Fruit fly (Drosophila melanogaster): Measurements from ENCODE around the gene pins.

pins gene

DNA sequence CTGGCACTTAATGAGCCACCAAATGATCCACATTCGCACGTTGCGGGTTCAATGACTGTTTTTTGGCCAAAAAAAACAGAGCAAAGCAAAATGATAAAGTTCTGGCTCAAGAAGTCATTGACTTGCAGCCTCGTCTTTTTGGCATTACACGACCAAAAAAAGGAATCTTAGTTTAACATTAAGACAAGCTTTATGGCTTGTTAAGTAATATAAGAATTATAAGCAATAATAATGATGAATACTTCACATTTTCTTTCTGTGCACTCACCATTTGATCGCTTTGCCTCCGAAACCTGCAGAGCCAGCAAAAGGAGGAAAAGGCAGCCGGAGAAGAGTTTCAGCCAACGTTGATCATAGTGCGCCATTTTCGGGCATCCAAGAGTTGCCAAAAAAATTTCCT is 10.5 kb downstream of the pins start:
- TF ChIP-seq Snoo (tag; optimal IDR thresholded peaks at IDR 0.05) (peak; percentile 1), CG8301 (tag; optimal IDR thresholded peaks at IDR 0.05) (no peak), gl (tag; optimal IDR thresholded peaks at IDR 0.05) (no peak)

dm6 chr3R:27593580-27594187 is 11.0 kb downstream of the pins start:
- TF ChIP-seq CG8301 (tag; optimal IDR thresholded peaks at IDR 0.05) (no peak), fd96Ca (GFP tag; IDR thresholded peaks at IDR 0.05) (no peak), D1 (tag; optimal IDR thresholded peaks at IDR 0.05) (no peak), Pif1A (GFP tag; optimal IDR thresholded peaks at IDR 0.05) (no peak), CG32121 (GFP tag; IDR thresholded peaks at IDR 0.05) (no peak), CG15710 (tag; optimal IDR thresholded peaks at IDR 0.05) (no peak), CG4496 (GFP tag; IDR thresholded peaks at IDR 0.05) (no peak), gl (tag; optimal IDR thresholded peaks at IDR 0.05) (no peak), Ets98B (GFP tag; IDR thresholded peaks at IDR 0.05) (no peak), CG10348 (GFP tag; IDR thresholded peaks at IDR 0.05) (no peak), CG13204 (GFP tag; optimal IDR thresholded peaks at IDR 0.05) (no peak), EcR (GFP tag; optimal IDR thresholded peaks at IDR 0.05) (no peak), CG12605 (GFP tag; IDR thresholded peaks at IDR 0.05) (no peak)

DNA sequence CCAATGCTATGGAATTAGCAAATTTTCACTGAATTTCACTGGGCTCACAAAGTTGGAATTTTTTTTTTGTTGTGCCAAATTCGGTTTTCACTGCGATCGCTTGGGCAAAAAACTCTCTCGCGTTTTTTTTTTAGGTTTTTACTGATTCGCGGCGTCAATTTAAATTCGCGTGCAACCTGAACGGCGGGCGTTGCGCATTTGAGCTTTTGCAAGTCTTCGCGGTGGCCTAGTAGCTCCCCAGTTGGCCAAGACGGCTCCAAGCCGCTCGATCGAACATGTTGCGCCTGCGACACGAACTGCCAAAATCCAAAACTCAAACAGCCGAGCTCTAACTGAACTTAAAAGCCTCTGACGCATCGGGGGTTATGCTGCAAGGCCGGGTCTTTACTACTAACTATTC is 13.3 kb downstream of the pins start, which contains the start of gene CG5639:
Gene CG5639 (minus strand): TSS at position 152 of the 400 bp plus-strand sequence.
- no peak for TF ChIP-seq CG8301 (tag; optimal IDR thresholded peaks at IDR 0.05)

dm6 chr3R:27597258-27597657 is 14.6 kb downstream of the pins start:
- TF ChIP-seq gl (tag; optimal IDR thresholded peaks at IDR 0.05) (no peak), CG34367 (tag; optimal IDR thresholded peaks at IDR 0.05) (no peak), Snoo (tag; optimal IDR thresholded peaks at IDR 0.05) (peak; percentile 39)

- TF ChIP-seq CG17806 (tag; optimal IDR thresholded peaks at IDR 0.05) (no peak), CG14655 (GFP tag; optimal IDR thresholded peaks at IDR 0.05) (peak; percentile 26), CG32121 (GFP tag; IDR thresholded peaks at IDR 0.05) (peak; percentile 34; the same call in 1 of the 2 replicates), CG8301 (tag; optimal IDR thresholded peaks at IDR 0.05) (peak; percentile 12), CG9948 (tag; optimal IDR thresholded peaks at IDR 0.05) (no peak), fd96Ca (GFP tag; IDR thresholded peaks at IDR 0.05) (peak; percentile 48; the same call in 1 of the 3 replicates), EcR (GFP tag; optimal IDR thresholded peaks at IDR 0.05) (peak; percentile 51), CG15710 (tag; optimal IDR thresholded peaks at IDR 0.05) (no peak), CG34367 (tag; optimal IDR thresholded peaks at IDR 0.05) (no peak), CG10348 (GFP tag; IDR thresholded peaks at IDR 0.05) (no peak), rn (GFP tag; IDR thresholded peaks at IDR 0.05) (no peak), gl (tag; optimal IDR thresholded peaks at IDR 0.05) (peak; percentile 48), Pif1A (GFP tag; optimal IDR thresholded peaks at IDR 0.05) (no peak), Ets98B (GFP tag; IDR thresholded peaks at IDR 0.05) (peak; percentile 27; the same call in 1 of the 2 replicates), CG13204 (GFP tag; optimal IDR thresholded peaks at IDR 0.05) (no peak), CG4496 (GFP tag; IDR thresholded peaks at IDR 0.05) (peak; percentile 46; the same call in 1 of the 3 replicates), Snoo (tag; optimal IDR thresholded peaks at IDR 0.05) (no peak)
Observed at dm6 chr3R:27603671-27604070, 21.0 kb downstream of the pins start.

DNA sequence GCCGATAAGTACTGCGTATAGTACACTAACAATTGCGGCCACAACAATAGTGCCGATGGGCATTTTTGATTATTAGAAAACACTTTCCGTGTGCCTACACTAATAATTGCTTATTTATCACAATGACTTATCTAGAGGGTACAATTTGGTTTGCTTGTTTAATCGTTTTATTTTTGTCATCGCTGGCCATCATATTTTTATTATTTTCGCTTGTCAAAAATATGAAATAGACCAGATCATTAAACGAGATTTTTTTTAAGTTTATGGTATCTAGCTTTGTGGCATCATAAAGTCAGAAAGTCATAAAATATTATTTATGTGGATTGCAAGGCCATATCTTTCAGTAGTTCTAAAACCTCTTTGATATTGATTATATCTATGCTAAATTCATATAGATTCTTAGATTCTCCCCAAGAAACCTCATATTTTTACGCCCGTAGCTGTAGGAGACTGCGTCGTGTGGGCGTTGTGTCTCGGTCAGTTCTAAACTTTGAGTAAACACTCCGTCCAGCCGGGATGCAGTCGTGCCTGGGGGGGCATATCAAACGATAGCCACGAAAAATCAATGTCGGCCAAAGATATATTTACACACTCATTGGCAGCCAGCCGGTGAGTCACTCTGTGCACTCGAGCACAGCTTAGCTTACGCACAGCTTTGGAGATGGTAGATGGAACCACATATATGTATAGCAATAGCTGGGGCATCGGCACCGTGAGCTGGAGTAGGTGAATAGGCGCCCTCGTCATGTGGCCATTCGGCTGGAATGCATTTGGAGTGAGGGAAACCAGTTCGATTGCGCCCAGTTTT is 22.2 kb downstream of the pins start:
- TF ChIP-seq CG8301 (tag; optimal IDR thresholded peaks at IDR 0.05) = peak; percentile 72
- TF ChIP-seq CG10348 (GFP tag; IDR thresholded peaks at IDR 0.05) = no peak
- TF ChIP-seq fd96Ca (GFP tag; IDR thresholded peaks at IDR 0.05) = peak; percentile 19; the same call in 1 of the 3 replicates
- peak; percentile 59 for TF ChIP-seq CG34367 (tag; optimal IDR thresholded peaks at IDR 0.05)
- no peak for TF ChIP-seq Pif1B (GFP tag; optimal IDR thresholded peaks at IDR 0.05)
- peak; percentile 39 for TF ChIP-seq CG17806 (tag; optimal IDR thresholded peaks at IDR 0.05)
- no peak for TF ChIP-seq rn (GFP tag; IDR thresholded peaks at IDR 0.05)
- TF ChIP-seq CG12605 (GFP tag; IDR thresholded peaks at IDR 0.05) = no peak
- peak; percentile 83 for TF ChIP-seq CG14655 (GFP tag; optimal IDR thresholded peaks at IDR 0.05)
- no peak for TF ChIP-seq EcR (GFP tag; optimal IDR thresholded peaks at IDR 0.05)
- no peak for TF ChIP-seq D1 (tag; optimal IDR thresholded peaks at IDR 0.05)
- peak; percentile 57 for TF ChIP-seq CG32121 (GFP tag; IDR thresholded peaks at IDR 0.05)
- TF ChIP-seq gl (tag; optimal IDR thresholded peaks at IDR 0.05) = no peak
- peak; percentile 60 for TF ChIP-seq CG9948 (tag; optimal IDR thresholded peaks at IDR 0.05)
- peak; percentile 56 for TF ChIP-seq Pif1A (GFP tag; optimal IDR thresholded peaks at IDR 0.05)
- no peak; the same call in 1 of the 2 replicates for TF ChIP-seq Ets98B (GFP tag; IDR thresholded peaks at IDR 0.05)
- peak; percentile 53 for TF ChIP-seq CG8159 (tag; optimal IDR thresholded peaks at IDR 0.05)
- TF ChIP-seq CG15710 (tag; optimal IDR thresholded peaks at IDR 0.05) = peak; percentile 50
- no peak for TF ChIP-seq CG13204 (GFP tag; optimal IDR thresholded peaks at IDR 0.05)
- TF ChIP-seq Snoo (tag; optimal IDR thresholded peaks at IDR 0.05) = peak; percentile 40
- peak; percentile 58; the same call in 2 of the 3 replicates for TF ChIP-seq CG4496 (GFP tag; IDR thresholded peaks at IDR 0.05)
